Worm (Caenorhabditis elegans): ENCODE results near the gene bkip-1.

Gene bkip-1

DNA sequence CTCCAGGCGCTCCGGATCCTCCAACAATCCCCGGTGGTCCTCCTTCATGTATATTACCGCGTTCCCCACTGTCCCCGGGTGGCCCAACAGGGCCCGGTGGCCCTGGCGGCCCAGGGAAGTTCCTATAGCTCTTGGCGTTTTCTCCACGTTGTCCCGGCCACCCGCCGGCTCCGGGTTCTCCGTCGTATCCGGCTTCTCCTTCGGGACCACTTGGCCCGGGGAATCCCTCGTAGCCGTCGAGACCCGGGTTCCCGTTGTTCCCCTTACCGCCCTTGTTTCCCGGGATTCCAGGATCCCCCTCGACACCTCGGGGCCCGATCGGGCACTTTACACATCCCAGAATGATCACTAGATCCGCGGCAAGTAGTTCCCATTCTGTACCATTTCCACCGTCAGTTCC lies 9.9 kb upstream of the bkip-1 start:
- TF ChIP-seq lin-15B (tag; optimal IDR thresholded peaks at IDR 0.05) (no peak), elt-1 (tag; optimal IDR thresholded peaks at IDR 0.05) (no peak), lin-39 (tag; optimal IDR thresholded peaks at IDR 0.05) (no peak), R02D3.7 (tag; optimal IDR thresholded peaks at IDR 0.05) (no peak), ZK546.5 (tag; optimal IDR thresholded peaks at IDR 0.05) (no peak), nhr-25 (tag; optimal IDR thresholded peaks at IDR 0.05) (no peak), eor-1 (tag; optimal IDR thresholded peaks at IDR 0.05) (no peak), egl-27 (tag; optimal IDR thresholded peaks at IDR 0.05) (no peak), unc-62 (GFP tag; optimal IDR thresholded peaks at IDR 0.05) (no peak), aly-2 (tag; optimal IDR thresholded peaks at IDR 0.05) (no peak), ceh-9 (tag; optimal IDR thresholded peaks at IDR 0.05) (no peak), fos-1 (tag; optimal IDR thresholded peaks at IDR 0.05) (no peak), nhr-67 (tag; optimal IDR thresholded peaks at IDR 0.05) (no peak), jun-1 (tag; optimal IDR thresholded peaks at IDR 0.05) (no peak), zag-1 (tag; optimal IDR thresholded peaks at IDR 0.05) (no peak), mdl-1 (tag; optimal IDR thresholded peaks at IDR 0.05) (no peak), nhr-43 (tag; optimal IDR thresholded peaks at IDR 0.05; ENCODE audit: poor library complexity, severe bottlenecking) (no peak), ztf-11 (tag; optimal IDR thresholded peaks at IDR 0.05) (no peak), skn-1 (tag; optimal IDR thresholded peaks at IDR 0.05) (no peak)

DNA sequence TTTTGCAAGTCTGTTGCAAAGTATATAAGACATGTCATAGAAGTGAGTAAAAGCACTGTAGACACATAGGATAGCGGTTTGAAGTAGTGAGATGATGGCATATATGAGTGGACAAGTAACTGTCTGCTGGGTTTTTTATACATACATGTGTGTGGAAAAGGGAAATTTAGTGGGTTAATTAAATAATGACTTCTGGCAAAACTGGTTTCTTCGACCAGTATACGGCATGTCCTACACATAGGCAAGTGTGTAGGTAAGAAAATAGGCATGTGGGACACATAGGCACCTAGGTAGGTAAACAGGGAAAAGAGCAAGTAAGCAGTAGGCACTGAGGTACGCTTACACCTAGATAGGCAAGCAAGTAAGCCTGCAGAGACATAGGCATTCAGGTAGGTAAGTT lies 6.5 kb upstream of the bkip-1 start, which contains the start of gene col-87:
Gene col-87, minus strand, starts transcription at position 101 of the 400 bp plus-strand sequence.
- TF ChIP-seq elt-2 (tag; optimal IDR thresholded peaks at IDR 0.05) (no peak), ZK546.5 (tag; optimal IDR thresholded peaks at IDR 0.05) (no peak)

ce11 chrII:14095875-14096274 lies 5.2 kb upstream of the bkip-1 start:
- TF ChIP-seq fkh-2 (tag; optimal IDR thresholded peaks at IDR 0.05) (no peak), R02D3.7 (tag; optimal IDR thresholded peaks at IDR 0.05) (no peak), ama-1 (optimal IDR thresholded peaks at IDR 0.05) (no peak)

- no peak for TF ChIP-seq tbx-2 (tag; optimal IDR thresholded peaks at IDR 0.05)
Observed at ce11 chrII:14096814-14097213, 4.2 kb upstream of the bkip-1 start.

DNA sequence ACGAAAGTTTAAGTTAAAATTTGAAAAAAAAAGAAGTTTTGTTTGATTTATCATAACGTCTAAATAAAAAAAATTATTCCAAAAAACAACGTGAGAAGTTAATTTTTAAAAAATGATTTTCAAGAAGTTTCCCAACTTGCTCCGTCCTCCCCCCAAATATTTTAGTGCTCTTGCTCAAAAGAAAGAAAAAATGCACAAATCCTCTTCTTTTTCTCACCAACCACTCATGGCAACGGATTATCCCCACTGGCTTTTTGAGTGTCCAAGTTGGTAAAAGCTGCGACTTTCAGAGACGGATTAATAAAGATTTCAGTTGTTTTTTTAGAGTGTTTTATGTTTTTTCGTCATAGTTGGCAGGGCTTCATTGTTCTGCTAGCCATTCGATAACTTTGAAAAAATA lies 3.5 kb upstream of the bkip-1 start, which contains the start of gene Y39G8C.2:
Gene Y39G8C.2, minus strand, starts transcription at position 101 of the 400 bp plus-strand sequence.
- TF ChIP-seq pqm-1 (tag; optimal IDR thresholded peaks at IDR 0.05) (no peak), pha-4 (tag; optimal IDR thresholded peaks at IDR 0.05) (no peak), skn-1 (tag; optimal IDR thresholded peaks at IDR 0.05) (no peak), ceh-9 (tag; optimal IDR thresholded peaks at IDR 0.05) (no peak), egl-5 (tag; optimal IDR thresholded peaks at IDR 0.05) (no peak), mdl-1 (tag; optimal IDR thresholded peaks at IDR 0.05) (no peak), ceh-28 (tag; optimal IDR thresholded peaks at IDR 0.05) (no peak), nhr-76 (tag; optimal IDR thresholded peaks at IDR 0.05) (no peak), snpc-4 (tag; optimal IDR thresholded peaks at IDR 0.05) (no peak), ceh-82 (tag; optimal IDR thresholded peaks at IDR 0.05) (no peak), lsy-12 (tag; optimal IDR thresholded peaks at IDR 0.05) (no peak), fkh-2 (tag; optimal IDR thresholded peaks at IDR 0.05) (no peak), fkh-10 (GFP tag; optimal IDR thresholded peaks at IDR 0.05) (no peak), nhr-67 (tag; optimal IDR thresholded peaks at IDR 0.05) (no peak), jun-1 (tag; optimal IDR thresholded peaks at IDR 0.05) (no peak), nhr-43 (tag; optimal IDR thresholded peaks at IDR 0.05; ENCODE audit: poor library complexity, severe bottlenecking) (no peak), ceh-16 (tag; optimal IDR thresholded peaks at IDR 0.05) (no peak), ztf-11 (tag; optimal IDR thresholded peaks at IDR 0.05) (no peak), nhr-237 (tag; optimal IDR thresholded peaks at IDR 0.05) (no peak), elt-3 (tag; optimal IDR thresholded peaks at IDR 0.05) (no peak)

DNA sequence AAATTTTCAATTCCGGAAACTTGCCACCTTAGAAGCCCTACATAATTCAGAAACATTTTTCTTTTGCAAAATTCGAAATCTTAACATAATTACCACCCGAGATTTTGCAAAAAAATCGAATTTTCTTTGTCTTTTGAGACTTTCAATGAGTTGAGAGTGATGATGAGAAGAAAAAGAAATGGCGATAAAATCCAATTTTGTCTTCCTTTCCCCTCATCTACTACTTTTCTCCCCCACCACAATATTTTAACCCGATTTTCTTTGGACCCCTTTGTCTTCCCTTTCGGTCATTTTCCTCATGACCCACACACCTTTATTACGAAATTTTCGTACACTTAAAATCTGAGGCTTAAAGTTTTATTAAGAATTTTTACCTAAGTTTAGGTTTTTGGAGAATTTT lies 2.7 kb upstream of the bkip-1 start:
- TF ChIP-seq tbx-2 (tag; optimal IDR thresholded peaks at IDR 0.05) (no peak), fkh-10 (GFP tag; optimal IDR thresholded peaks at IDR 0.05) (peak; percentile 4), unc-62 (GFP tag; optimal IDR thresholded peaks at IDR 0.05) (no peak), nhr-25 (tag; optimal IDR thresholded peaks at IDR 0.05) (no peak)
